Fruit fly (Drosophila melanogaster): ENCODE data around the gene Edc3.

Edc3 gene

dm6 chr3L:17577530-17578351 is 48.1 kb upstream of the Edc3 start (continued):
- TF ChIP-seq CrebB (tag; optimal IDR thresholded peaks at IDR 0.05) (no peak), z (GFP tag; IDR thresholded peaks at IDR 0.05) (peak; percentile 77), tx (GFP tag; optimal IDR thresholded peaks at IDR 0.05) (no peak), Dfd (GFP tag; optimal IDR thresholded peaks at IDR 0.05) (no peak), Ets65A (GFP tag) (peak; percentile 90), pros (GFP tag; optimal IDR thresholded peaks at IDR 0.05) (no peak), CG11456 (GFP tag; IDR thresholded peaks at IDR 0.05) (no peak), CG33557 (GFP tag; optimal IDR thresholded peaks at IDR 0.05) (no peak), Deaf1 (tag; optimal IDR thresholded peaks at IDR 0.05) (no peak), CG18764 (GFP tag; optimal IDR thresholded peaks at IDR 0.05) (no peak), otp (GFP tag; IDR thresholded peaks at IDR 0.05) (no peak), CG31224 (GFP tag; IDR thresholded peaks at IDR 0.05) (no peak), fd102C (GFP tag; optimal IDR thresholded peaks at IDR 0.05) (no peak), CG11504 (tag; optimal IDR thresholded peaks at IDR 0.05) (no peak), CG14050 (GFP tag; IDR thresholded peaks at IDR 0.05) (no peak), Hr39 (optimal IDR thresholded peaks at IDR 0.05) (peak; percentile 71), shn (GFP tag; optimal IDR thresholded peaks at IDR 0.05) (no peak), Awh (GFP tag; IDR thresholded peaks at IDR 0.05) (no peak), D19A (tag; optimal IDR thresholded peaks at IDR 0.05) (no peak), tio (GFP tag; optimal IDR thresholded peaks at IDR 0.05) (no peak), CG33213 (GFP tag; optimal IDR thresholded peaks at IDR 0.05) (no peak), CG11723 (GFP tag; optimal IDR thresholded peaks at IDR 0.05) (no peak), dysf (GFP tag; IDR thresholded peaks at IDR 0.05) (no peak), CG10543 (GFP tag; optimal IDR thresholded peaks at IDR 0.05) (no peak), CG7271 (tag; optimal IDR thresholded peaks at IDR 0.05) (no peak), CG9727 (GFP tag; optimal IDR thresholded peaks at IDR 0.05) (no peak), Dad (GFP tag; optimal IDR thresholded peaks at IDR 0.05) (no peak), CG12942 (GFP tag; optimal IDR thresholded peaks at IDR 0.05) (no peak), Hand (GFP tag; optimal IDR thresholded peaks at IDR 0.05) (no peak), CG1529 (GFP tag; optimal IDR thresholded peaks at IDR 0.05) (no peak), nerfin-2 (GFP tag; IDR thresholded peaks at IDR 0.05; ENCODE audit: partially characterized antibody) (0 out of 2 replicates have a peak, but pooled peaks have one; percentile 20), CG17385 (GFP tag; optimal IDR thresholded peaks at IDR 0.05) (peak; percentile 32), Fer2 (tag; optimal IDR thresholded peaks at IDR 0.05) (no peak), Hr78 (GFP tag; optimal IDR thresholded peaks at IDR 0.05) (peak in 1 of 2 experiments; percentile 11), CG9876 (GFP tag; optimal IDR thresholded peaks at IDR 0.05) (no peak), NC2β (GFP tag; optimal IDR thresholded peaks at IDR 0.05) (no peak), Opbp (GFP tag; IDR thresholded peaks at IDR 0.05; ENCODE audit: partially characterized antibody) (no peak), CG2712 (tag; optimal IDR thresholded peaks at IDR 0.05) (no peak), cg (GFP tag; optimal IDR thresholded peaks at IDR 0.05) (peak; percentile 76), ftz-f1 (GFP tag; optimal IDR thresholded peaks at IDR 0.05) (no peak), ATbp (GFP tag; optimal IDR thresholded peaks at IDR 0.05) (no peak), danr (GFP tag; IDR thresholded peaks at IDR 0.05) (no peak), Trl (optimal IDR thresholded peaks at IDR 0.05) (peak; percentile 67 to 86), Trl (GFP tag; optimal IDR thresholded peaks at IDR 0.05) (no peak), sr (GFP tag; IDR thresholded peaks at IDR 0.05) (0 out of 3 replicates have a peak, but pooled peaks have one; percentile 32), pum (GFP tag; optimal IDR thresholded peaks at IDR 0.05) (no peak), Dek (tag; optimal IDR thresholded peaks at IDR 0.05) (no peak), Hey (tag; optimal IDR thresholded peaks at IDR 0.05) (no peak), Atf6 (GFP tag; IDR thresholded peaks at IDR 0.05) (no peak), CG30403 (GFP tag; optimal IDR thresholded peaks at IDR 0.05) (no peak), CG3281 (GFP tag; optimal IDR thresholded peaks at IDR 0.05) (no peak)
